Fruit fly (Drosophila melanogaster) whole organism, embryonic: ENCODE data around the gene Sdic2.

ENCODE experiments used
- BEAF-32 ChIP-seq: fragments of 200-800 bp; sonication (Bioruptor generic); optimal IDR thresholded peaks from 3 replicates; lab custom pipeline; 2017; ENCODE audit warnings: missing biosample characterization, missing genetic modification characterization, mild to moderate bottlenecking, moderate library complexity, missing genetic modification reagents
- CG10147 ChIP-seq: fragments of 200-800 bp; sonication (Bioruptor generic); optimal IDR thresholded peaks from 2 replicates; lab custom pipeline; 2019; ENCODE audit warnings: missing biosample characterization, mild to moderate bottlenecking, missing genetic modification characterization, moderate library complexity
- CG11085 ChIP-seq: fragments of 200-800 bp; sonication (Bioruptor generic); IDR thresholded peaks from 2 replicates; pipeline ENCODE4 v1.3.6; 2022; ENCODE audit warnings: missing biosample characterization, missing genetic modification characterization
- CG12071 ChIP-seq: fragments of 200-800 bp; sonication (Bioruptor generic); optimal IDR thresholded peaks from 3 replicates; lab custom pipeline; 2018; ENCODE audit warnings: missing biosample characterization, mild to moderate bottlenecking, missing genetic modification characterization
- CG13894 ChIP-seq: fragments of 200-800 bp; sonication (Bioruptor generic); optimal IDR thresholded peaks from 3 replicates; lab custom pipeline; 2018; ENCODE audit warnings: missing biosample characterization, mild to moderate bottlenecking, missing genetic modification characterization, moderate library complexity
- CG14667 ChIP-seq: fragments of 200-800 bp; sonication (Bioruptor generic); IDR thresholded peaks from 2 replicates; pipeline ENCODE4 v1.3.6; 2022; ENCODE audit warnings: missing biosample characterization, missing genetic modification characterization
- CG15479 ChIP-seq: fragments of 200-800 bp; sonication (Bioruptor generic); optimal IDR thresholded peaks from 3 replicates; lab custom pipeline; 2019; ENCODE audit warnings: missing biosample characterization, mild to moderate bottlenecking, missing genetic modification characterization, moderate library complexity
- CG17802 ChIP-seq: fragments of 200-800 bp; sonication (Bioruptor generic); optimal IDR thresholded peaks from 2 replicates; lab custom pipeline; 2018; ENCODE audit warnings: missing biosample characterization, mild to moderate bottlenecking, missing genetic modification characterization, moderate library complexity
- CG2116 ChIP-seq: fragments of 200-800 bp; sonication (Bioruptor generic); optimal IDR thresholded peaks from 3 replicates; lab custom pipeline; 2018; ENCODE audit warnings: missing biosample characterization, mild to moderate bottlenecking, missing genetic modification characterization
- CG30431 ChIP-seq: fragments of 200-800 bp; sonication (Bioruptor generic); optimal IDR thresholded peaks from 2 replicates; lab custom pipeline; 2017; ENCODE audit warnings: missing biosample characterization, missing genetic modification characterization
- CG31441 ChIP-seq: fragments of 200-800 bp; sonication (Bioruptor generic); IDR thresholded peaks from 2 replicates; pipeline ENCODE4 v1.3.6; 2022; ENCODE audit warnings: missing biosample characterization, missing genetic modification characterization
- CG3995 ChIP-seq: fragments of 200-800 bp; sonication (Bioruptor generic); optimal IDR thresholded peaks from 3 replicates; lab custom pipeline; 2016; ENCODE audit warnings: missing biosample characterization, missing genetic modification characterization
- CG4617 ChIP-seq: fragments of 200-800 bp; sonication (Bioruptor generic); optimal IDR thresholded peaks from 3 replicates; lab custom pipeline; 2016; ENCODE audit warnings: missing biosample characterization, missing genetic modification characterization, borderline replicate concordance
- CG5180 ChIP-seq: fragments of 200-800 bp; sonication (Bioruptor generic); optimal IDR thresholded peaks from 3 replicates; lab custom pipeline; 2017; ENCODE audit warnings: missing biosample characterization, missing genetic modification characterization, mild to moderate bottlenecking, moderate library complexity, missing genetic modification reagents
- CG6813 ChIP-seq: fragments of 200-800 bp; sonication (Bioruptor generic); optimal IDR thresholded peaks from 2 replicates; lab custom pipeline; 2017; ENCODE audit warnings: missing biosample characterization, missing genetic modification characterization, mild to moderate bottlenecking, moderate library complexity, missing genetic modification reagents
- CG7357 ChIP-seq: fragments of 200-800 bp; sonication (Bioruptor generic); IDR thresholded peaks from 3 replicates; pipeline ENCODE4 v1.3.6; 2022; ENCODE audit warnings: missing biosample characterization, missing genetic modification characterization
- CG8281 ChIP-seq: fragments of 200-800 bp; sonication (Bioruptor generic); optimal IDR thresholded peaks from 2 replicates; lab custom pipeline; 2018; ENCODE audit warnings: missing biosample characterization, mild to moderate bottlenecking, missing genetic modification characterization, moderate library complexity
- CTCF ChIP-seq: fragments of 200-800 bp; sonication (Bioruptor generic); optimal IDR thresholded peaks from 2 replicates; lab custom pipeline; 2017; ENCODE audit warnings: missing biosample characterization, mild to moderate bottlenecking, missing genetic modification characterization, moderate library complexity
- Deaf1 ChIP-seq: fragments of 200-800 bp; optimal IDR thresholded peaks from 3 replicates; lab custom pipeline; 2019; ENCODE audit warnings: missing biosample characterization, mild to moderate bottlenecking, missing genetic modification characterization, moderate library complexity
- Dip2 ChIP-seq: fragments of 200-800 bp; sonication (Bioruptor generic); IDR thresholded peaks from 2 replicates; pipeline ENCODE4 v1.3.6; 2022; ENCODE audit warnings: missing biosample characterization, missing genetic modification characterization
- Doc2 ChIP-seq: fragments of 200-800 bp; sonication (Bioruptor generic); IDR thresholded peaks from 2 replicates; pipeline ENCODE4 v1.3.6; 2022; ENCODE audit warnings: missing biosample characterization, missing genetic modification characterization
- Eip74EF ChIP-seq, 2 experiments: fragments of 200-800 bp in 1 of 2; fragments of >200 bp in 1 of 2; sonication (Bioruptor generic) in 1 of 2; optimal IDR thresholded peaks; 2 replicates each; lab custom pipeline; 2017 to 2019; ENCODE audit warnings: missing biosample characterization in 2 of 2, missing genetic modification characterization in 2 of 2, mild to moderate bottlenecking in 1 of 2, moderate library complexity in 1 of 2
- Elba2 ChIP-seq: fragments of 200-800 bp; sonication (Bioruptor generic); optimal IDR thresholded peaks from 3 replicates; lab custom pipeline; 2016; ENCODE audit warnings: missing biosample characterization, missing genetic modification characterization
- Ets65A ChIP-seq: fragments of 200-800 bp; sonication (Bioruptor generic); peaks from one replicate; lab custom pipeline; 2016; ENCODE audit warnings: missing biosample characterization, missing genetic modification characterization
- Hsf ChIP-seq: fragments of 200-800 bp; sonication (Bioruptor generic); optimal IDR thresholded peaks from 3 replicates; lab custom pipeline; 2016; ENCODE audit warnings: missing biosample characterization, missing genetic modification characterization
- Mad ChIP-seq: fragments of 200-800 bp; sonication (Bioruptor generic); optimal IDR thresholded peaks from 2 replicates; lab custom pipeline; 2016; ENCODE audit warnings: missing biosample characterization, missing genetic modification characterization
- Mrtf ChIP-seq: fragments of 200-800 bp; sonication (Bioruptor generic); IDR thresholded peaks from 3 replicates; pipeline ENCODE4 v1.3.6; 2022; ENCODE audit warnings: missing biosample characterization, missing genetic modification characterization
- Sin3A ChIP-seq: fragments of >200 bp; optimal IDR thresholded peaks from 2 replicates; lab custom pipeline; 2018
- Sox100B ChIP-seq: fragments of 200-800 bp; sonication (Bioruptor generic); optimal IDR thresholded peaks from 3 replicates; lab custom pipeline; 2018; ENCODE audit warnings: missing biosample characterization, mild to moderate bottlenecking, missing genetic modification characterization
- Trl ChIP-seq, 3 experiments: fragments of >200 bp in 2 of 3; fragments of 200-800 bp in 1 of 3; sonication (Bioruptor generic) in 1 of 3; optimal IDR thresholded peaks; 2 replicates in 1 of 3; 3 replicates in 2 of 3; lab custom pipeline; 2016 to 2017; ENCODE audit warnings: missing biosample characterization in 1 of 3, missing genetic modification characterization in 1 of 3
- Xbp1 ChIP-seq: fragments of 200-800 bp; sonication (Bioruptor generic); optimal IDR thresholded peaks from 3 replicates; lab custom pipeline; 2016; ENCODE audit warnings: missing biosample characterization, mild to moderate bottlenecking, missing genetic modification characterization
- ci ChIP-seq: fragments of 200-800 bp; sonication (Bioruptor generic); IDR thresholded peaks from 3 replicates; pipeline ENCODE4 v1.3.6; 2022; ENCODE audit warnings: missing biosample characterization, missing genetic modification characterization
- croc ChIP-seq: fragments of 200-800 bp; sonication (Bioruptor generic); conservative IDR thresholded peaks from 3 replicates; pipeline ENCODE4 v1.3.6; 2022; ENCODE audit warnings: missing biosample characterization, missing genetic modification characterization
- ems ChIP-seq: fragments of 200-800 bp; sonication (Bioruptor generic); optimal IDR thresholded peaks from 3 replicates; lab custom pipeline; 2016; ENCODE audit warnings: missing biosample characterization, missing genetic modification characterization
- exex ChIP-seq: fragments of 200-800 bp; sonication (Bioruptor generic); optimal IDR thresholded peaks from 4 replicates; lab custom pipeline; 2018; ENCODE audit warnings: missing biosample characterization, mild to moderate bottlenecking, missing genetic modification characterization, moderate library complexity
- fu2 ChIP-seq: fragments of 200-800 bp; sonication (Bioruptor generic); optimal IDR thresholded peaks from 2 replicates; lab custom pipeline; 2016; ENCODE audit warnings: missing biosample characterization, missing genetic modification characterization
- gro ChIP-seq: fragments of 200-800 bp; sonication (Bioruptor generic); optimal IDR thresholded peaks from 2 replicates; lab custom pipeline; 2016; ENCODE audit warnings: missing biosample characterization, missing genetic modification characterization
- ham ChIP-seq: fragments of 200-800 bp; sonication (Bioruptor generic); IDR thresholded peaks from 2 replicates; pipeline ENCODE4 v1.3.6; 2022; ENCODE audit warnings: missing biosample characterization, missing genetic modification characterization
- hb ChIP-seq: fragments of 200-800 bp; sonication (Bioruptor generic); IDR thresholded peaks from 3 replicates; pipeline ENCODE4 v1.3.6; 2022; ENCODE audit warnings: missing biosample characterization, missing genetic modification characterization; ENCODE audit not compliant: partially characterized antibody
- hth ChIP-seq: fragments of >200 bp; optimal IDR thresholded peaks from 2 replicates; lab custom pipeline; 2017; ENCODE audit warnings: inconsistent platforms
- klu ChIP-seq: fragments of 200-800 bp; sonication (Bioruptor generic); IDR thresholded peaks from 2 replicates; pipeline ENCODE4 v1.3.6; 2022; ENCODE audit warnings: missing biosample characterization, missing genetic modification characterization
- lbe ChIP-seq: fragments of 200-800 bp; sonication (Bioruptor generic); optimal IDR thresholded peaks from 2 replicates; lab custom pipeline; 2016; ENCODE audit warnings: missing biosample characterization, mild to moderate bottlenecking, missing genetic modification characterization
- nerfin-1 ChIP-seq: fragments of 200-800 bp; sonication (Bioruptor generic); optimal IDR thresholded peaks from 3 replicates; lab custom pipeline; 2019; ENCODE audit warnings: missing biosample characterization, mild to moderate bottlenecking, missing genetic modification characterization, moderate library complexity
- pnt ChIP-seq: fragments of 200-800 bp; sonication (Bioruptor generic); optimal IDR thresholded peaks from 3 replicates; lab custom pipeline; 2016; ENCODE audit warnings: missing biosample characterization, missing genetic modification characterization
- prd ChIP-seq, 3 experiments: fragments of >200 bp in 2 of 3; fragments of 200-800 bp in 1 of 3; sonication (Bioruptor generic) in 1 of 3; optimal IDR thresholded peaks in 2 of 3; IDR thresholded peaks in 1 of 3; 2 replicates in 2 of 3; 3 replicates in 1 of 3; pipeline versions ENCODE4 v1.3.6 to Lab custom; 2017 to 2022; ENCODE audit warnings: missing biosample characterization in 1 of 3, missing genetic modification characterization in 1 of 3
- sqz ChIP-seq: fragments of 200-800 bp; sonication (Bioruptor generic); optimal IDR thresholded peaks from 3 replicates; lab custom pipeline; 2018; ENCODE audit warnings: missing biosample characterization, mild to moderate bottlenecking, missing genetic modification characterization
- stc ChIP-seq: fragments of 200-800 bp; sonication (Bioruptor generic); IDR thresholded peaks from 2 replicates; pipeline ENCODE4 v1.3.6; 2022; ENCODE audit warnings: missing biosample characterization, missing genetic modification characterization
- tap ChIP-seq: fragments of 200-800 bp; optimal IDR thresholded peaks from 3 replicates; lab custom pipeline; 2019; ENCODE audit warnings: missing biosample characterization, mild to moderate bottlenecking, missing genetic modification characterization, moderate library complexity
- unc-4 ChIP-seq: fragments of 200-800 bp; sonication (Bioruptor generic); IDR thresholded peaks from 2 replicates; pipeline ENCODE4 v1.3.6; 2022; ENCODE audit warnings: missing biosample characterization, missing genetic modification characterization; ENCODE audit not compliant: partially characterized antibody
- wdn ChIP-seq: fragments of 200-800 bp; sonication (Bioruptor generic); IDR thresholded peaks from 2 replicates; pipeline ENCODE4 v1.3.6; 2022; ENCODE audit warnings: missing biosample characterization, missing genetic modification characterization

Sdic2 gene

DNA sequence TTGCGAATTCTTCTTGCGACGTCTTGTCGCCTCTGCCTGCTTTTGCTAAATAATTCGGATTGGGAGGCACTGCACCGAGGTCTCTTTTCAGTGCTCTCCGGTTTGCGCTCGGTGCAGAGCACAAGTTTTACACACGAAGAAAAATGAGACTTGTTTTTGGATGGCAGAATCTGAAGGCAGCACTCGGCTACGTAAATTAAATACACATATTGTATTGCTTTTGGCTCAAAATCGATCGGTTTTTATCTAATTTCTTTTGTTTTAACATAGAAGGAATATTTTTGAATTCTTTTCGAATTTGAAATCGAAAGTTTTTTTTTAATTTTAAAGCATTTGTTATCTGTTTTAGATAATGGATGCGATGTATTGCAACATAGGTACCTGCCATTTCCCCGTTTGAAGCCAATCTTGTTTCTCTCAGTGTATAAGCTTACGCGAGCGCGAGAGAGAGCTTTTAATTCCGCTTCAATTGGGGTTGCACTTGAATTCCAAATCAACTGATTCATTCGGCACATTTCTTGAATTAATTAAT lies 12.8 kb downstream of the Sdic2 start, which contains the start of gene AnxB10 (continued):
- TF ChIP-seq CG12071 (GFP tag; lab: Kevin White, UChicago), result peak; percentile 44
- TF ChIP-seq CG6813, result peak; percentile 58
- TF ChIP-seq Sin3A (lab: Kevin White, UChicago), result no peak
- TF ChIP-seq Dip2 (GFP tag; lab: Robert Waterston, UW), result no peak
- TF ChIP-seq CG11085 (GFP tag; lab: Robert Waterston, UW), result no peak
- peak; percentile 25 for TF ChIP-seq pnt (GFP tag; lab: Kevin White, UChicago)
- peak; percentile 90 for TF ChIP-seq Ets65A
- no peak for TF ChIP-seq BEAF-32 (GFP tag; lab: Kevin White, UChicago)
- no peak for TF ChIP-seq unc-4 (GFP tag; lab: Robert Waterston, UW)
- TF ChIP-seq CG30431, result no peak
- TF ChIP-seq CTCF, result no peak
- TF ChIP-seq Doc2 (GFP tag; lab: Robert Waterston, UW), result no peak
- no peak for TF ChIP-seq CG2116
- TF ChIP-seq stc, result 0 out of 2 replicates have a peak, but pooled peaks have one; percentile 52
- TF ChIP-seq exex (tag; lab: Kevin White, UChicago), result no peak
- TF ChIP-seq CG10147 (GFP tag; lab: Kevin White, UChicago), result peak; percentile 74
- no peak for TF ChIP-seq hth (lab: Kevin White, UChicago)
- TF ChIP-seq Hsf (GFP tag; lab: Kevin White, UChicago), result peak; percentile 62
- no peak for TF ChIP-seq klu (GFP tag; lab: Robert Waterston, UW)
- TF ChIP-seq CG13894 (tag; lab: Kevin White, UChicago), result peak; percentile 6
- no peak for TF ChIP-seq Elba2
- 0 out of 2 replicates have a peak, but pooled peaks have one; percentile 17 for TF ChIP-seq CG14667 (GFP tag; lab: Robert Waterston, UW)
- TF ChIP-seq hb (GFP tag; lab: Robert Waterston, UW), result no peak
- no peak for TF ChIP-seq Eip74EF (GFP tag; optimal IDR thresholded peaks at IDR 0.05; lab: Kevin White, UChicago)
- TF ChIP-seq prd (optimal IDR thresholded peaks at IDR 0.05; lab: Kevin White, UChicago), result no peak
- peak; percentile 44; the same call in 2 of the 3 replicates for TF ChIP-seq prd (GFP tag; IDR thresholded peaks at IDR 0.05; lab: Robert Waterston, UW)
- TF ChIP-seq tap (tag; lab: Kevin White, UChicago), result peak; percentile 36
- TF ChIP-seq wdn (GFP tag; lab: Robert Waterston, UW), result no peak
- TF ChIP-seq croc, result peak; percentile 26; the same call in 1 of the 3 replicates
- TF ChIP-seq fu2 (GFP tag; lab: Kevin White, UChicago), result no peak
- TF ChIP-seq nerfin-1 (tag; lab: Kevin White, UChicago), result peak; percentile 41
- TF ChIP-seq CG17802 (tag; lab: Kevin White, UChicago), result no peak
- TF ChIP-seq Deaf1 (tag; lab: Kevin White, UChicago), result peak; percentile 42
- TF ChIP-seq ci, result no peak
- peak; percentile 68 for TF ChIP-seq Xbp1 (GFP tag; lab: Kevin White, UChicago)
- no peak for TF ChIP-seq sqz (GFP tag; lab: Kevin White, UChicago)
- no peak for TF ChIP-seq Trl (optimal IDR thresholded peaks at IDR 0.05; lab: Kevin White, UChicago)
- peak; percentile 36 for TF ChIP-seq Trl (GFP tag; optimal IDR thresholded peaks at IDR 0.05; lab: Kevin White, UChicago)
- TF ChIP-seq Mrtf (GFP tag; lab: Robert Waterston, UW), result peak; percentile 47; the same call in 1 of the 3 replicates
- peak; percentile 47 for TF ChIP-seq ems (GFP tag; lab: Kevin White, UChicago)
- TF ChIP-seq CG8281 (tag; lab: Kevin White, UChicago), result peak; percentile 4
- TF ChIP-seq CG31441 (GFP tag; lab: Robert Waterston, UW), result peak; percentile 64
- TF ChIP-seq Sox100B (GFP tag; lab: Kevin White, UChicago), result peak; percentile 82
- peak; percentile 13 for TF ChIP-seq CG3995 (GFP tag; lab: Kevin White, UChicago)
- no peak for TF ChIP-seq CG15479 (GFP tag; lab: Kevin White, UChicago)
- no peak for TF ChIP-seq gro (GFP tag; lab: Kevin White, UChicago)
- TF ChIP-seq ham, result no peak
- peak; percentile 36 for TF ChIP-seq CG5180 (GFP tag; lab: Kevin White, UChicago)
- peak; percentile 68; the same call in 2 of the 3 replicates for TF ChIP-seq CG7357 (GFP tag; lab: Robert Waterston, UW)
- no peak for TF ChIP-seq CG4617 (GFP tag; lab: Kevin White, UChicago)
- TF ChIP-seq Mad (GFP tag; lab: Kevin White, UChicago), result peak; percentile 33
- TF ChIP-seq lbe, result peak; percentile 82
